Fruit fly (Drosophila melanogaster) Kc167 (cell line): ENCODE measurements around the gene amrt.

Experiments used
- Sin3A ChIP-seq: fragments of >200 bp; optimal IDR thresholded peaks from 2 replicates; lab custom pipeline; 2018; ENCODE audit warnings: missing external identifiers
- psq ChIP-seq: fragments of >200 bp; optimal IDR thresholded peaks from 2 replicates; lab custom pipeline; 2017; ENCODE audit warnings: missing external identifiers

- TF ChIP-seq psq (lab: Kevin White, UChicago) (no peak), Sin3A (no peak)
These were observed 1.3 kb downstream of the amrt start, which contains the start of gene inaE for dm6 chrX:13783534-13783949.
